Worm (Caenorhabditis elegans): ENCODE results near the gene cest-30.

DNA sequence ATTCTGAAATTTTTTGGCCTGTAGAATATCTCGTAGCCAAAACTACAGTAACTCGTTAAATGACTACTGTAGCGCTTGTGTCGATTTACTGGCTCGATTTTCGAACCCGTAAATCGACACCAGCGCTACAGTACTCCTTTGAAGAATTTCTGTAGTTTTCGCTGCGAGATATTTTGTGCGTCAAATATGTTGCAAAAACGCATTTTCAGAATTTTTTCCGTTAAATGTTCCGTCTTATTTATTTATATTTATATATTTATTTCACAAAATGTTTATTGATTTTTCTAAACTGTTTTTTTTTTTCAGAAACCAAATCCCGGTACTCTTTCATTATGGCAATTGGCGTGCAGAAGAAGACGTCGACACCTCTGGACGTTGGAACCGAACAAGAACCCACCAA is 10.9 kb upstream of the cest-30 start, which contains the start of gene natc-2:
- no peak for TF ChIP-seq him-1 (tag; optimal IDR thresholded peaks at IDR 0.05)
- no peak for TF ChIP-seq W03F9.2 (tag; optimal IDR thresholded peaks at IDR 0.05)
- TF ChIP-seq dao-5 (tag; optimal IDR thresholded peaks at IDR 0.05): no peak
